Worm (Caenorhabditis elegans): ENCODE measurements around the gene clec-160.

clec-160 gene

ce11 chrIII:8279567-8279966 lies 3.8 kb upstream of the clec-160 start:
- TF ChIP-seq K09A11.1 (tag; optimal IDR thresholded peaks at IDR 0.05; ENCODE audit: insufficient read depth) (no peak), elt-2 (tag; optimal IDR thresholded peaks at IDR 0.05) (peak; percentile 21), Y22D7AL.16 (tag; optimal IDR thresholded peaks at IDR 0.05) (no peak), unc-55 (GFP tag; optimal IDR thresholded peaks at IDR 0.05) (peak; percentile 19), unc-42 (tag; optimal IDR thresholded peaks at IDR 0.05) (peak; percentile 55)

- TF ChIP-seq tbx-7 (tag; optimal IDR thresholded peaks at IDR 0.05): no peak
- no peak for TF ChIP-seq ama-1 (optimal IDR thresholded peaks at IDR 0.05)
- TF ChIP-seq pag-3 (tag; optimal IDR thresholded peaks at IDR 0.05; ENCODE audit: borderline replicate concordance): no peak
- TF ChIP-seq che-1 (tag; optimal IDR thresholded peaks at IDR 0.05): no peak
- no peak for TF ChIP-seq fkh-10 (GFP tag; optimal IDR thresholded peaks at IDR 0.05)
- no peak for TF ChIP-seq pha-4 (tag; optimal IDR thresholded peaks at IDR 0.05)
- TF ChIP-seq sox-4 (tag; optimal IDR thresholded peaks at IDR 0.05): no peak
- TF ChIP-seq rnt-1 (tag; optimal IDR thresholded peaks at IDR 0.05): no peak
- TF ChIP-seq hlh-13 (GFP tag; optimal IDR thresholded peaks at IDR 0.05): no peak
- TF ChIP-seq tbx-2 (tag; optimal IDR thresholded peaks at IDR 0.05): no peak
- TF ChIP-seq ceh-6 (GFP tag; optimal IDR thresholded peaks at IDR 0.05): no peak
- no peak for TF ChIP-seq ceh-14 (tag; optimal IDR thresholded peaks at IDR 0.05)
- no peak for TF ChIP-seq lim-6 (tag; optimal IDR thresholded peaks at IDR 0.05)
- no peak for TF ChIP-seq madf-2 (tag; optimal IDR thresholded peaks at IDR 0.05)
Measured at ce11 chrIII:8278801-8279200, 3.0 kb upstream of the clec-160 start, which contains the start of gene mig-10. Gene mig-10, plus strand, starts transcription at chrIII:8279101.

- TF ChIP-seq odd-2 (tag; optimal IDR thresholded peaks at IDR 0.05): no peak
- no peak for TF ChIP-seq ttx-3 (tag; optimal IDR thresholded peaks at IDR 0.05)
- no peak for TF ChIP-seq ref-2 (tag; optimal IDR thresholded peaks at IDR 0.05)
- no peak for TF ChIP-seq K09A11.1 (tag; optimal IDR thresholded peaks at IDR 0.05; ENCODE audit: insufficient read depth)
- no peak for TF ChIP-seq mec-3 (tag; optimal IDR thresholded peaks at IDR 0.05; ENCODE audit: borderline replicate concordance)
- no peak for TF ChIP-seq hlh-6 (tag; optimal IDR thresholded peaks at IDR 0.05)
- no peak for TF ChIP-seq rnt-1 (tag; optimal IDR thresholded peaks at IDR 0.05)
- TF ChIP-seq ceh-24 (tag; optimal IDR thresholded peaks at IDR 0.05): no peak
- TF ChIP-seq ceh-48 (tag; optimal IDR thresholded peaks at IDR 0.05): no peak
- no peak for TF ChIP-seq ahr-1 (tag; optimal IDR thresholded peaks at IDR 0.05)
- no peak for TF ChIP-seq fkh-10 (GFP tag; optimal IDR thresholded peaks at IDR 0.05)
- no peak for TF ChIP-seq ceh-22 (tag; optimal IDR thresholded peaks at IDR 0.05)
- no peak for TF ChIP-seq ceh-6 (GFP tag; optimal IDR thresholded peaks at IDR 0.05)
- no peak for TF ChIP-seq F13H6.1 (tag; optimal IDR thresholded peaks at IDR 0.05)
- TF ChIP-seq ceh-2 (tag; optimal IDR thresholded peaks at IDR 0.05): no peak
Measured at ce11 chrIII:8271676-8272225, 4.0 kb downstream of the clec-160 start, which contains the start of the genes mps-4 and F09G8.10. Gene mps-4, minus strand, starts transcription at chrIII:8271776. Gene F09G8.10, minus strand, starts transcription at chrIII:8272175.

- no peak for TF ChIP-seq unc-42 (tag; optimal IDR thresholded peaks at IDR 0.05)
- no peak for TF ChIP-seq Y22D7AL.16 (tag; optimal IDR thresholded peaks at IDR 0.05)
- TF ChIP-seq ceh-31 (tag; optimal IDR thresholded peaks at IDR 0.05): no peak
- TF ChIP-seq F13H6.1 (tag; optimal IDR thresholded peaks at IDR 0.05): no peak
- no peak for TF ChIP-seq pqm-1 (tag; optimal IDR thresholded peaks at IDR 0.05)
- no peak for TF ChIP-seq ceh-45 (GFP tag; IDR thresholded peaks at IDR 0.05)
- TF ChIP-seq pat-9 (tag; optimal IDR thresholded peaks at IDR 0.05): no peak
Measured at ce11 chrIII:8268296-8268695, 7.5 kb downstream of the clec-160 start, which contains the start of the genes F09G8.7 and crn-7. Gene F09G8.7, minus strand, starts transcription at chrIII:8268355. Gene crn-7, plus strand, starts transcription at chrIII:8268531.

- TF ChIP-seq unc-3 (GFP tag; conservative IDR thresholded peaks at IDR 0.05): no peak
- TF ChIP-seq unc-3 (tag; optimal IDR thresholded peaks at IDR 0.05): no peak
- peak; percentile 35 for TF ChIP-seq ceh-14 (tag; optimal IDR thresholded peaks at IDR 0.05)
Measured at ce11 chrIII:8265753-8266152, 10.0 kb downstream of the clec-160 start, which contains the start of gene mrps-9. Gene mrps-9, plus strand, starts transcription at chrIII:8266062.
